Fruit fly (Drosophila melanogaster) whole organism, embryonic: ENCODE data around the gene CG11951.
A peak's percentile ranks its signal among the peaks of the same experiment; 100 is the strongest.

Experiments used
- Aef1 ChIP-seq: fragments of 200-800 bp; sonication (Bioruptor generic); IDR thresholded peaks from 3 replicates; pipeline ENCODE4 v1.3.6; 2022; ENCODE audit warnings: missing biosample characterization, missing genetic modification characterization
- BtbVII ChIP-seq: fragments of 200-800 bp; sonication (Bioruptor generic); optimal IDR thresholded peaks from 3 replicates; lab custom pipeline; 2017; ENCODE audit warnings: missing biosample characterization, mild to moderate bottlenecking, missing genetic modification characterization
- CG10267 ChIP-seq: fragments of 200-800 bp; sonication (Bioruptor generic); optimal IDR thresholded peaks from 2 replicates; lab custom pipeline; 2018; ENCODE audit warnings: missing biosample characterization, mild to moderate bottlenecking, missing genetic modification characterization, moderate library complexity
- CG10565 ChIP-seq: fragments of 200-800 bp; sonication (Bioruptor generic); optimal IDR thresholded peaks from 3 replicates; lab custom pipeline; 2016; ENCODE audit warnings: missing biosample characterization, mild to moderate bottlenecking, missing genetic modification characterization
- CG12104 ChIP-seq: fragments of 200-800 bp; sonication (Bioruptor generic); optimal IDR thresholded peaks from 3 replicates; lab custom pipeline; 2016; ENCODE audit warnings: missing biosample characterization, missing genetic modification characterization
- CG12155 ChIP-seq: fragments of 200-800 bp; sonication (Bioruptor generic); optimal IDR thresholded peaks from 3 replicates; lab custom pipeline; 2016; ENCODE audit warnings: missing biosample characterization, missing genetic modification characterization
- CG12659 ChIP-seq: fragments of 200-800 bp; sonication (Bioruptor generic); optimal IDR thresholded peaks from 3 replicates; lab custom pipeline; 2017; ENCODE audit warnings: mild to moderate bottlenecking, missing biosample characterization, missing genetic modification reagents, missing genetic modification characterization
- CG13424 ChIP-seq: fragments of 200-800 bp; sonication (Bioruptor generic); optimal IDR thresholded peaks from 2 replicates; lab custom pipeline; 2019; ENCODE audit warnings: missing biosample characterization, mild to moderate bottlenecking, missing genetic modification characterization, moderate library complexity
- CG14441 ChIP-seq: fragments of 200-800 bp; sonication (Bioruptor generic); IDR thresholded peaks from 2 replicates; pipeline ENCODE4 v1.3.6; 2022; ENCODE audit warnings: missing biosample characterization, missing genetic modification characterization
- CG14710 ChIP-seq: fragments of 200-800 bp; sonication (Bioruptor generic); optimal IDR thresholded peaks from 3 replicates; lab custom pipeline; 2019; ENCODE audit warnings: missing biosample characterization, mild to moderate bottlenecking, missing genetic modification characterization, moderate library complexity
- CG17186 ChIP-seq: fragments of 200-800 bp; sonication (Bioruptor generic); optimal IDR thresholded peaks from 3 replicates; lab custom pipeline; 2017; ENCODE audit warnings: missing biosample characterization, missing genetic modification reagents, missing genetic modification characterization
- CG17361 ChIP-seq: fragments of 200-800 bp; sonication (Bioruptor generic); IDR thresholded peaks from 3 replicates; pipeline ENCODE4 v1.3.6; 2022; ENCODE audit warnings: missing biosample characterization, missing genetic modification characterization
- CG17568 ChIP-seq: fragments of 200-800 bp; sonication (Bioruptor generic); optimal IDR thresholded peaks from 2 replicates; lab custom pipeline; 2018; ENCODE audit warnings: missing biosample characterization, mild to moderate bottlenecking, missing genetic modification characterization, moderate library complexity
- CG1792 ChIP-seq: fragments of 200-800 bp; sonication (Bioruptor generic); optimal IDR thresholded peaks from 2 replicates; lab custom pipeline; 2016; ENCODE audit warnings: missing biosample characterization, missing genetic modification characterization
- CG18764 ChIP-seq: fragments of 200-800 bp; sonication (Bioruptor generic); optimal IDR thresholded peaks from 3 replicates; lab custom pipeline; 2016; ENCODE audit warnings: missing biosample characterization, missing genetic modification characterization
- CG2875 ChIP-seq: fragments of 200-800 bp; sonication (Bioruptor generic); optimal IDR thresholded peaks from 2 replicates; lab custom pipeline; 2017; ENCODE audit warnings: missing biosample characterization, mild to moderate bottlenecking, missing genetic modification characterization, missing genetic modification reagents
- CG30431 ChIP-seq: fragments of 200-800 bp; sonication (Bioruptor generic); optimal IDR thresholded peaks from 2 replicates; lab custom pipeline; 2017; ENCODE audit warnings: missing biosample characterization, missing genetic modification characterization
- CG33213 ChIP-seq: fragments of 200-800 bp; sonication (Bioruptor generic); optimal IDR thresholded peaks from 3 replicates; lab custom pipeline; 2016; ENCODE audit warnings: missing biosample characterization, missing genetic modification characterization
- CG33557 ChIP-seq: fragments of 200-800 bp; sonication (Bioruptor generic); optimal IDR thresholded peaks from 2 replicates; lab custom pipeline; 2019; ENCODE audit warnings: missing biosample characterization, mild to moderate bottlenecking, missing genetic modification characterization, moderate library complexity
- CG3407 ChIP-seq: fragments of 200-800 bp; sonication (Bioruptor generic); optimal IDR thresholded peaks from 2 replicates; lab custom pipeline; 2018; ENCODE audit warnings: missing biosample characterization, mild to moderate bottlenecking, missing genetic modification characterization
- CG3995 ChIP-seq: fragments of 200-800 bp; sonication (Bioruptor generic); optimal IDR thresholded peaks from 3 replicates; lab custom pipeline; 2016; ENCODE audit warnings: missing biosample characterization, missing genetic modification characterization
- CG7987 ChIP-seq: fragments of 200-800 bp; sonication (Bioruptor generic); optimal IDR thresholded peaks from 2 replicates; lab custom pipeline; 2018; ENCODE audit warnings: missing biosample characterization, mild to moderate bottlenecking, missing genetic modification characterization, moderate library complexity
- CHES-1-like ChIP-seq: fragments of 200-800 bp; sonication (Bioruptor generic); optimal IDR thresholded peaks from 2 replicates; lab custom pipeline; 2016; ENCODE audit warnings: missing biosample characterization, missing genetic modification characterization
- D19A ChIP-seq: fragments of 200-800 bp; optimal IDR thresholded peaks from 3 replicates; lab custom pipeline; 2019; ENCODE audit warnings: missing biosample characterization, mild to moderate bottlenecking, missing genetic modification characterization, moderate library complexity
- Dbx ChIP-seq: fragments of 200-800 bp; sonication (Bioruptor generic); IDR thresholded peaks from 3 replicates; pipeline ENCODE4 v1.3.6; 2022; ENCODE audit warnings: missing biosample characterization, missing genetic modification characterization
- E2f1 ChIP-seq: fragments of 200-800 bp; sonication (Bioruptor generic); IDR thresholded peaks from 2 replicates; pipeline ENCODE4 v1.3.6; 2022; ENCODE audit warnings: missing biosample characterization, missing genetic modification characterization
- E2f2 ChIP-seq: fragments of 200-800 bp; sonication (Bioruptor generic); IDR thresholded peaks from 2 replicates; pipeline ENCODE4 v1.3.6; 2022; ENCODE audit warnings: missing biosample characterization, missing genetic modification characterization
- H15 ChIP-seq: fragments of 200-800 bp; sonication (Bioruptor generic); IDR thresholded peaks from 3 replicates; pipeline ENCODE4 v1.3.6; 2022; ENCODE audit warnings: missing biosample characterization, missing genetic modification characterization
- Myb ChIP-seq: fragments of 200-800 bp; sonication (Bioruptor generic); optimal IDR thresholded peaks from 2 replicates; lab custom pipeline; 2016; ENCODE audit warnings: missing biosample characterization, missing genetic modification characterization
- NC2α ChIP-seq: fragments of 200-800 bp; sonication (Bioruptor generic); optimal IDR thresholded peaks from 2 replicates; lab custom pipeline; 2016; ENCODE audit warnings: missing biosample characterization, missing genetic modification characterization
- NC2β ChIP-seq: fragments of 200-800 bp; sonication (Bioruptor generic); optimal IDR thresholded peaks from 2 replicates; lab custom pipeline; 2016; ENCODE audit warnings: missing biosample characterization, missing genetic modification characterization
- Nf-YB ChIP-seq: fragments of 200-800 bp; sonication (Bioruptor generic); optimal IDR thresholded peaks from 3 replicates; lab custom pipeline; 2019; ENCODE audit warnings: missing biosample characterization, mild to moderate bottlenecking, missing genetic modification characterization, moderate library complexity
- PHDP ChIP-seq: fragments of 200-800 bp; sonication (Bioruptor generic); optimal IDR thresholded peaks from 3 replicates; lab custom pipeline; 2018; ENCODE audit warnings: missing biosample characterization, mild to moderate bottlenecking, missing genetic modification characterization, moderate library complexity
- Side ChIP-seq: fragments of 200-800 bp; sonication (Bioruptor generic); optimal IDR thresholded peaks from 2 replicates; lab custom pipeline; 2016; ENCODE audit warnings: missing biosample characterization, missing genetic modification characterization
- Sry-β ChIP-seq: fragments of 200-800 bp; sonication (Bioruptor generic); optimal IDR thresholded peaks from 2 replicates; lab custom pipeline; 2018; ENCODE audit warnings: missing biosample characterization, mild to moderate bottlenecking, missing genetic modification characterization, moderate library complexity
- Tbp ChIP-seq: fragments of >200 bp; optimal IDR thresholded peaks from 2 replicates; lab custom pipeline; 2018; ENCODE audit warnings: missing biosample characterization, missing genetic modification characterization
- Usf ChIP-seq: fragments of 200-800 bp; sonication (Bioruptor generic); optimal IDR thresholded peaks from 2 replicates; lab custom pipeline; 2017; ENCODE audit warnings: missing genotype, missing biosample characterization, missing genetic modification characterization
- bcd ChIP-seq: fragments of 200-800 bp; sonication (Bioruptor generic); optimal IDR thresholded peaks from 2 replicates; lab custom pipeline; 2017; ENCODE audit warnings: missing biosample characterization, mild to moderate bottlenecking, missing genetic modification characterization
- btn ChIP-seq: fragments of 200-800 bp; sonication (Bioruptor generic); optimal IDR thresholded peaks from 2 replicates; lab custom pipeline; 2016; ENCODE audit warnings: missing biosample characterization, missing genetic modification characterization
- croc ChIP-seq: fragments of 200-800 bp; sonication (Bioruptor generic); conservative IDR thresholded peaks from 3 replicates; pipeline ENCODE4 v1.3.6; 2022; ENCODE audit warnings: missing biosample characterization, missing genetic modification characterization
- fd96Cb ChIP-seq: fragments of 200-800 bp; sonication (Bioruptor generic); optimal IDR thresholded peaks from 2 replicates; lab custom pipeline; 2018; ENCODE audit warnings: missing biosample characterization, mild to moderate bottlenecking, missing genetic modification characterization, moderate library complexity
- h ChIP-seq: fragments of >200 bp; optimal IDR thresholded peaks from 2 replicates; lab custom pipeline; 2017
- hth ChIP-seq: fragments of >200 bp; optimal IDR thresholded peaks from 2 replicates; lab custom pipeline; 2017; ENCODE audit warnings: inconsistent platforms
- jigr1 ChIP-seq: fragments of 200-800 bp; sonication (Bioruptor generic); IDR thresholded peaks from 3 replicates; pipeline ENCODE4 v1.3.6; 2022; ENCODE audit warnings: missing biosample characterization, missing genetic modification characterization
- lbe ChIP-seq: fragments of 200-800 bp; sonication (Bioruptor generic); optimal IDR thresholded peaks from 2 replicates; lab custom pipeline; 2016; ENCODE audit warnings: missing biosample characterization, mild to moderate bottlenecking, missing genetic modification characterization
- psq ChIP-seq: fragments of 200-800 bp; sonication (Bioruptor generic); optimal IDR thresholded peaks from 2 replicates; lab custom pipeline; 2017; ENCODE audit warnings: missing biosample characterization, missing genetic modification characterization
- pum ChIP-seq: fragments of 200-800 bp; sonication (Bioruptor generic); optimal IDR thresholded peaks from 2 replicates; lab custom pipeline; 2016; ENCODE audit warnings: missing biosample characterization, missing genetic modification characterization
- salm ChIP-seq: fragments of 200-800 bp; sonication (Bioruptor generic); optimal IDR thresholded peaks from 2 replicates; lab custom pipeline; 2018; ENCODE audit warnings: missing biosample characterization, mild to moderate bottlenecking, missing genetic modification characterization
- scrt ChIP-seq: fragments of 200-800 bp; sonication (Bioruptor generic); optimal IDR thresholded peaks from 2 replicates; lab custom pipeline; 2018; ENCODE audit warnings: missing biosample characterization, mild to moderate bottlenecking, missing genetic modification characterization, moderate library complexity
- tx ChIP-seq: fragments of 200-800 bp; sonication (Bioruptor generic); optimal IDR thresholded peaks from 2 replicates; lab custom pipeline; 2016; ENCODE audit warnings: missing biosample characterization, missing genetic modification characterization
- vnd ChIP-seq: fragments of 200-800 bp; sonication (Bioruptor generic); IDR thresholded peaks from 3 replicates; pipeline ENCODE4 v1.3.6; 2022; ENCODE audit warnings: missing biosample characterization, missing genetic modification characterization; ENCODE audit not compliant: partially characterized antibody
- wor ChIP-seq: fragments of 200-800 bp; sonication (Bioruptor generic); IDR thresholded peaks from 2 replicates; pipeline ENCODE4 v1.3.6; 2022; ENCODE audit warnings: missing biosample characterization, missing genetic modification characterization

CG11951 gene

dm6 chr3R:29274590-29274989 is 36.1 kb upstream of the CG11951 start (continued):
- no peak for TF ChIP-seq CG1792 (GFP tag; lab: Kevin White, UChicago)
- TF ChIP-seq Myb (GFP tag; lab: Kevin White, UChicago) = peak; percentile 14
- peak; percentile 22 for TF ChIP-seq CG3407 (GFP tag; lab: Kevin White, UChicago)
- TF ChIP-seq croc (GFP tag; lab: Robert Waterston, UW) = peak; percentile 21; the same call in 1 of the 3 replicates
- TF ChIP-seq Dbx (GFP tag; lab: Robert Waterston, UW) = no peak
- TF ChIP-seq E2f1 (GFP tag; lab: Robert Waterston, UW) = peak; percentile 55
- TF ChIP-seq BtbVII (GFP tag; lab: Kevin White, UChicago) = no peak
- TF ChIP-seq CG12104 (GFP tag; lab: Kevin White, UChicago) = peak; percentile 44
- TF ChIP-seq PHDP (tag; lab: Kevin White, UChicago) = peak; percentile 77
- peak; percentile 41 for TF ChIP-seq CG18764 (GFP tag; lab: Kevin White, UChicago)
- peak; percentile 60 for TF ChIP-seq CG17568 (GFP tag; lab: Kevin White, UChicago)
- peak; percentile 12 for TF ChIP-seq btn (GFP tag; lab: Kevin White, UChicago)
- TF ChIP-seq CG14710 (tag; lab: Kevin White, UChicago) = peak; percentile 83
- peak; percentile 74 for TF ChIP-seq CG10267 (tag; lab: Kevin White, UChicago)
- no peak for TF ChIP-seq CG10565 (GFP tag; lab: Kevin White, UChicago)
- peak; percentile 52 for TF ChIP-seq Nf-YB
- TF ChIP-seq CG14441 (GFP tag; lab: Robert Waterston, UW) = peak; percentile 54; the same call in 1 of the 2 replicates
- TF ChIP-seq CG7987 = no peak
- TF ChIP-seq CHES-1-like (GFP tag; lab: Kevin White, UChicago) = peak; percentile 41
- TF ChIP-seq bcd (GFP tag; lab: Kevin White, UChicago) = peak; percentile 36
- peak; percentile 33 for TF ChIP-seq scrt (GFP tag; lab: Kevin White, UChicago)
- 0 out of 2 replicates have a peak, but pooled peaks have one; percentile 38 for TF ChIP-seq wor (GFP tag; lab: Robert Waterston, UW)
- TF ChIP-seq NC2β (GFP tag; lab: Kevin White, UChicago) = peak; percentile 43
- peak; percentile 60; the same call in 2 of the 3 replicates for TF ChIP-seq H15 (GFP tag; lab: Robert Waterston, UW)
- TF ChIP-seq Tbp (GFP tag; lab: Kevin White, UChicago) = no peak
- TF ChIP-seq vnd = no peak
- TF ChIP-seq jigr1 = no peak
- TF ChIP-seq CG2875 (GFP tag; lab: Kevin White, UChicago) = peak; percentile 47
- TF ChIP-seq Sry-β (GFP tag; lab: Kevin White, UChicago) = peak; percentile 17
- TF ChIP-seq CG33213 (GFP tag; lab: Kevin White, UChicago) = peak; percentile 11
- 0 out of 2 replicates have a peak, but pooled peaks have one; percentile 12 for TF ChIP-seq E2f2 (GFP tag; lab: Robert Waterston, UW)
- no peak for TF ChIP-seq h (lab: Kevin White, UChicago)
- TF ChIP-seq CG12659 (GFP tag; lab: Kevin White, UChicago) = peak; percentile 36
- TF ChIP-seq tx = peak; percentile 20
- TF ChIP-seq CG33557 = peak; percentile 82
- TF ChIP-seq CG13424 (tag; lab: Kevin White, UChicago) = peak; percentile 79
- TF ChIP-seq salm (tag; lab: Kevin White, UChicago) = peak; percentile 25
- peak; percentile 0 for TF ChIP-seq CG17186 (GFP tag; lab: Kevin White, UChicago)
- peak; percentile 64 for TF ChIP-seq D19A (tag; lab: Kevin White, UChicago)
- TF ChIP-seq Aef1 = no peak
- peak; percentile 54 for TF ChIP-seq pum
- TF ChIP-seq CG3995 (GFP tag; lab: Kevin White, UChicago) = no peak
- peak; percentile 66 for TF ChIP-seq CG30431 (GFP tag; lab: Kevin White, UChicago)
- peak; percentile 78 for TF ChIP-seq fd96Cb
- peak; percentile 85 for TF ChIP-seq CG17361 (GFP tag; lab: Robert Waterston, UW)
- TF ChIP-seq NC2α (GFP tag; lab: Kevin White, UChicago) = peak; percentile 53
- TF ChIP-seq CG12155 (GFP tag; lab: Kevin White, UChicago) = peak; percentile 43
- no peak for TF ChIP-seq lbe
- TF ChIP-seq Usf = peak; percentile 6
- TF ChIP-seq hth (lab: Kevin White, UChicago) = no peak
- peak; percentile 37 for TF ChIP-seq psq (GFP tag; lab: Kevin White, UChicago)
- TF ChIP-seq Side (GFP tag; lab: Kevin White, UChicago) = peak; percentile 26
